Worm (Caenorhabditis elegans) whole organism, late embryonic: ENCODE results near the gene srh-216.
A peak's percentile ranks its signal among the peaks of the same experiment; 100 is the strongest.

Experiments used
- K09A11.1 ChIP-seq: sonication (generic microtip); optimal IDR thresholded peaks from 2 replicates; lab custom pipeline; 2017; ENCODE audit warnings: antibody characterized with exemption, mild to moderate bottlenecking, missing genetic modification characterization, missing compliant biosample characterization; ENCODE audit not compliant: insufficient read depth
- T23F11.4 ChIP-seq: fragments of 200-800 bp; sonication (Bioruptor generic); optimal IDR thresholded peaks from 2 replicates; lab custom pipeline; 2018; ENCODE audit warnings: mild to moderate bottlenecking, missing genetic modification characterization, missing compliant biosample characterization
- Y22D7AL.16 ChIP-seq: sonication (generic microtip); optimal IDR thresholded peaks from 2 replicates; lab custom pipeline; 2016; ENCODE audit warnings: missing genetic modification characterization, missing compliant biosample characterization
- ahr-1 ChIP-seq: sonication (generic microtip); optimal IDR thresholded peaks from 2 replicates; lab custom pipeline; 2016; ENCODE audit warnings: missing genetic modification characterization, missing compliant biosample characterization
- ceh-14 ChIP-seq: sonication (generic microtip); optimal IDR thresholded peaks from 2 replicates; lab custom pipeline; 2016; ENCODE audit warnings: missing genotype, missing genetic modification characterization, missing compliant biosample characterization
- ceh-18 ChIP-seq: sonication (generic microtip); optimal IDR thresholded peaks from 2 replicates; lab custom pipeline; 2016; ENCODE audit warnings: missing genetic modification characterization, missing compliant biosample characterization
- ceh-2 ChIP-seq: sonication (generic microtip); optimal IDR thresholded peaks from 2 replicates; lab custom pipeline; 2016; ENCODE audit warnings: missing genotype, missing genetic modification characterization, missing compliant biosample characterization
- ceh-24 ChIP-seq: sonication (generic microtip); optimal IDR thresholded peaks from 2 replicates; lab custom pipeline; 2016; ENCODE audit warnings: mild to moderate bottlenecking, missing genetic modification characterization, missing compliant biosample characterization
- ceh-31 ChIP-seq: sonication (generic microtip); optimal IDR thresholded peaks from 2 replicates; lab custom pipeline; 2016; ENCODE audit warnings: missing genetic modification characterization, missing compliant biosample characterization
- ceh-34 ChIP-seq: sonication (generic microtip); optimal IDR thresholded peaks from 2 replicates; lab custom pipeline; 2016; ENCODE audit warnings: mild to moderate bottlenecking, missing genetic modification characterization, missing compliant biosample characterization
- ceh-48 ChIP-seq: sonication (generic microtip); optimal IDR thresholded peaks from 2 replicates; lab custom pipeline; 2016; ENCODE audit warnings: missing genetic modification characterization, inconsistent platforms, missing compliant biosample characterization
- ceh-6 ChIP-seq: fragments of 200-800 bp; sonication (Bioruptor generic); optimal IDR thresholded peaks from 2 replicates; lab custom pipeline; 2018; ENCODE audit warnings: mild to moderate bottlenecking, missing genetic modification characterization, missing compliant biosample characterization
- ceh-9 ChIP-seq: sonication (generic microtip); optimal IDR thresholded peaks from 2 replicates; lab custom pipeline; 2016; ENCODE audit warnings: mild to moderate bottlenecking, missing genetic modification characterization, inconsistent platforms, missing compliant biosample characterization
- che-1 ChIP-seq: sonication (generic microtip); optimal IDR thresholded peaks from 2 replicates; lab custom pipeline; 2016; ENCODE audit warnings: mild to moderate bottlenecking, missing genetic modification characterization, missing compliant biosample characterization
- dmd-4 ChIP-seq: sonication (generic microtip); optimal IDR thresholded peaks from 2 replicates; lab custom pipeline; 2016; ENCODE audit warnings: borderline replicate concordance, missing genetic modification characterization, missing compliant biosample characterization
- dve-1 ChIP-seq: sonication (generic microtip); optimal IDR thresholded peaks from 2 replicates; lab custom pipeline; 2017; ENCODE audit warnings: antibody characterized with exemption, mild to moderate bottlenecking, missing genetic modification characterization, missing compliant biosample characterization
- elt-4 ChIP-seq: sonication (generic microtip); optimal IDR thresholded peaks from 2 replicates; lab custom pipeline; 2016; ENCODE audit warnings: missing genetic modification characterization, missing compliant biosample characterization
- ets-4 ChIP-seq: sonication (generic microtip); optimal IDR thresholded peaks from 2 replicates; lab custom pipeline; 2016; ENCODE audit warnings: missing genetic modification characterization, missing compliant biosample characterization
- fax-1 ChIP-seq: sonication (generic microtip); optimal IDR thresholded peaks from 2 replicates; lab custom pipeline; 2016; ENCODE audit warnings: missing genotype, missing genetic modification characterization, missing compliant biosample characterization
- fkh-10 ChIP-seq: fragments of 150-350 bp; optimal IDR thresholded peaks from 2 replicates; lab custom pipeline; 2014; ENCODE audit warnings: missing biosample characterization, missing genetic modification reagents, missing genetic modification characterization
- hlh-13 ChIP-seq: fragments of 200-800 bp; sonication (Bioruptor generic); optimal IDR thresholded peaks from 2 replicates; lab custom pipeline; 2018; ENCODE audit warnings: mild to moderate bottlenecking, missing genetic modification characterization, missing compliant biosample characterization
- hlh-30 ChIP-seq: sonication (generic microtip); optimal IDR thresholded peaks from 2 replicates; lab custom pipeline; 2017; ENCODE audit warnings: antibody characterized with exemption, missing genetic modification characterization, missing compliant biosample characterization; ENCODE audit not compliant: insufficient read depth
- lim-6 ChIP-seq: sonication (generic microtip); optimal IDR thresholded peaks from 2 replicates; lab custom pipeline; 2016; ENCODE audit warnings: missing genetic modification characterization, missing compliant biosample characterization
- lin-11 ChIP-seq: fragments of 200-800 bp; sonication (Bioruptor generic); optimal IDR thresholded peaks from 2 replicates; lab custom pipeline; 2018; ENCODE audit warnings: mild to moderate bottlenecking, missing genetic modification characterization, missing compliant biosample characterization
- npax-4 ChIP-seq: sonication (generic microtip); optimal IDR thresholded peaks from 2 replicates; lab custom pipeline; 2016; ENCODE audit warnings: missing genetic modification characterization, missing compliant biosample characterization
- odd-2 ChIP-seq: sonication (generic microtip); optimal IDR thresholded peaks from 2 replicates; lab custom pipeline; 2017; ENCODE audit warnings: antibody characterized with exemption, mild to moderate bottlenecking, missing genetic modification characterization, missing compliant biosample characterization
- pag-3 ChIP-seq: sonication (generic microtip); optimal IDR thresholded peaks from 2 replicates; lab custom pipeline; 2016; ENCODE audit warnings: missing compliant biosample characterization, missing genetic modification characterization, borderline replicate concordance
- pat-9 ChIP-seq: fragments of 200-800 bp; sonication (Bioruptor generic); optimal IDR thresholded peaks from 2 replicates; lab custom pipeline; 2018; ENCODE audit warnings: mild to moderate bottlenecking, missing genetic modification characterization, moderate library complexity, missing compliant biosample characterization
- pax-1 ChIP-seq: fragments of 150-350 bp; optimal IDR thresholded peaks from 2 replicates; lab custom pipeline; 2014; ENCODE audit warnings: missing biosample characterization, missing genetic modification characterization
- pha-4 ChIP-seq: fragments of 150-350 bp; optimal IDR thresholded peaks from 2 replicates; lab custom pipeline; 2018; ENCODE audit warnings: missing biosample characterization, missing genetic modification reagents, missing genetic modification characterization
- pqm-1 ChIP-seq: sonication (generic microtip); optimal IDR thresholded peaks from 2 replicates; lab custom pipeline; 2016; ENCODE audit warnings: missing genetic modification characterization, missing compliant biosample characterization
- ref-2 ChIP-seq: sonication (generic microtip); optimal IDR thresholded peaks from 2 replicates; lab custom pipeline; 2016; ENCODE audit warnings: missing genetic modification characterization, missing compliant biosample characterization
- rnt-1 ChIP-seq: sonication (generic microtip); optimal IDR thresholded peaks from 2 replicates; lab custom pipeline; 2016; ENCODE audit warnings: missing genetic modification characterization, missing compliant biosample characterization
- sox-2 ChIP-seq: fragments of 200-800 bp; sonication (Bioruptor generic); IDR thresholded peaks from 2 replicates; pipeline ENCODE4 v1.3.6; 2022; ENCODE audit warnings: missing genetic modification reagents, missing genetic modification characterization, missing compliant biosample characterization
- syd-9 ChIP-seq: sonication (generic microtip); optimal IDR thresholded peaks from 2 replicates; lab custom pipeline; 2016; ENCODE audit warnings: mild to moderate bottlenecking, missing genetic modification characterization, moderate library complexity, missing compliant biosample characterization
- tbx-2 ChIP-seq: sonication (generic microtip); optimal IDR thresholded peaks from 2 replicates; lab custom pipeline; 2016; ENCODE audit warnings: missing genetic modification characterization, missing compliant biosample characterization
- tbx-7 ChIP-seq: sonication (generic microtip); optimal IDR thresholded peaks from 2 replicates; lab custom pipeline; 2016; ENCODE audit warnings: missing genotype, missing genetic modification characterization, missing compliant biosample characterization
- unc-42 ChIP-seq: sonication (generic microtip); optimal IDR thresholded peaks from 2 replicates; lab custom pipeline; 2016; ENCODE audit warnings: missing genotype, missing genetic modification characterization, missing compliant biosample characterization
- unc-86 ChIP-seq: sonication (generic microtip); optimal IDR thresholded peaks from 2 replicates; lab custom pipeline; 2016; ENCODE audit warnings: missing genetic modification characterization, missing compliant biosample characterization
- zip-5 ChIP-seq: sonication (generic microtip); optimal IDR thresholded peaks from 2 replicates; lab custom pipeline; 2016; ENCODE audit warnings: missing genetic modification characterization, missing compliant biosample characterization

srh-216 gene

DNA sequence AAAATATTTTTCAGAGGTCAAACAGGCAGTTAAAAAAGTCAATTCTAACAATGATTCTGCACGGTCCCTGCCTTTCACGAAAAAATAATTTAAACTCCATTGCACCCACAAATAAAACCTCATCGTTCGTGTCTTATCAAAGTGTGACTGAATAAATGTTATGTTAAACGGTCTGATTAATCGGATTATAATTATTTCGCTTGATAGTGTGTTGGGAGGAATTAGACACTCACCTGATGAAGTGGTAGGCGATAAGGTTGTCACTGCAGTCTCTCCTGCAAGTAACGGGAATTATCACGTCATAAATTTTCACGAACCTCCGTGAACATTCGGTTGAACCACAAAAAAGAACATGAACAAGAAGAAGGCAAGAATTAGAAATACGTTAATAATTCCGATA is 12.9 kb upstream of the srh-216 start:
- TF ChIP-seq unc-86 (no peak), dmd-4 (tag; lab: Kevin White, UChicago) (no peak), K09A11.1 (tag; lab: Kevin White, UChicago) (no peak), elt-4 (tag; lab: Kevin White, UChicago) (no peak), ceh-14 (tag; lab: Kevin White, UChicago) (no peak), ref-2 (tag; lab: Kevin White, UChicago) (no peak), sox-2 (GFP tag; lab: Robert Waterston, UW) (no peak), tbx-7 (no peak), unc-42 (tag; lab: Kevin White, UChicago) (no peak), ceh-2 (no peak), rnt-1 (tag; lab: Kevin White, UChicago) (no peak), pag-3 (tag; lab: Kevin White, UChicago) (no peak), npax-4 (tag; lab: Kevin White, UChicago) (no peak), lim-6 (tag; lab: Kevin White, UChicago) (no peak), ceh-48 (tag; lab: Kevin White, UChicago) (no peak), tbx-2 (no peak), hlh-30 (tag; lab: Kevin White, UChicago) (no peak)

DNA sequence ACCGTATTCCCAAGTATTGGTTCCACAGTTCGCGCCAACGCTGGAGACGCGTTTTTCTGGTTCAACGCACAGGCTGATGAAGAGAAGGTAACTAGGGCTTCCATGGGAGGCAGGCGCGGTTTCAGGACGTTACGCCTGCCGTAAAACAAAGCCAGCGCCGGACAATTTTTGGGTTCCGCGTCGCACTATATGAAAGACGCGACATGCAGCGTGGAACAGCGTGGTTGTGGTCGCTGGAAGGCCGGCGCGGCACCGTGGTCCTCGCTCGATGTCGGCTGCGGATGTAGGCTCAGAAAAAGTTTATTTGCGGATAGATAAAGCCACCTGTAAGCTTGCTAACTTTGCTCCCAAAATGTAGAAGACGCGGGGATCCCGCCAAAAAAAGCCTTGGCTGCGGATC is 11.1 kb upstream of the srh-216 start:
- TF ChIP-seq ceh-34 (no peak), dve-1 (tag; lab: Kevin White, UChicago) (no peak), che-1 (tag; lab: Kevin White, UChicago) (no peak), pag-3 (tag; lab: Kevin White, UChicago) (no peak), syd-9 (tag; lab: Kevin White, UChicago) (no peak), ceh-6 (GFP tag; lab: Kevin White, UChicago) (no peak), npax-4 (tag; lab: Kevin White, UChicago) (no peak)

DNA sequence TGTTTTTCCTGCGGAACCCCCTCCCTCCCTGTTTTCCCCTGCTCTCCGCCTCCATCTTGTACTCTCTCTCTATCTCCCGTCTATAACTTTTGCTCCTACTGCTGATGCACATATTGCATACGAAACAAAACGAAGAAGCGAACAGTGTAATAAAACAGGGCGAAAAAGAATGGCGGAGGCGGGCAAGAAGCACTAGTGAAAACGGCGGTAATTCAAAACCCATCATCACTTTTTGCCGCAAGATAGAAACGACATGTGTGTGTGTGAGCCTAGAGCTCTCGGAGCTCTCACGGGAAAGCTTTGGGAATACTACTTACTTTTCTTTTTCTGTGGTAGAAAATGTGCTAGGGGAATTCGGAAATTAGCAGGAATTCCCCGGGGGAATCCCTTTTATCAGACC is 8.7 kb upstream of the srh-216 start:
- TF ChIP-seq tbx-2: no peak
- TF ChIP-seq ceh-24 (tag; lab: Kevin White, UChicago): no peak
- TF ChIP-seq ahr-1 (tag; lab: Kevin White, UChicago): no peak
- peak; percentile 56 for TF ChIP-seq ceh-34
- no peak for TF ChIP-seq elt-4 (tag; lab: Kevin White, UChicago)
- no peak for TF ChIP-seq fax-1 (tag; lab: Kevin White, UChicago)
- no peak for TF ChIP-seq ceh-31 (tag; lab: Kevin White, UChicago)
- no peak for TF ChIP-seq hlh-13 (GFP tag; lab: Kevin White, UChicago)
- TF ChIP-seq ceh-18 (tag; lab: Kevin White, UChicago): peak; percentile 7
- no peak for TF ChIP-seq npax-4 (tag; lab: Kevin White, UChicago)
- no peak for TF ChIP-seq K09A11.1 (tag; lab: Kevin White, UChicago)
- no peak for TF ChIP-seq ets-4 (tag; lab: Kevin White, UChicago)
- TF ChIP-seq odd-2 (tag; lab: Kevin White, UChicago): no peak
- TF ChIP-seq ceh-6 (GFP tag; lab: Kevin White, UChicago): no peak
- no peak for TF ChIP-seq hlh-30 (tag; lab: Kevin White, UChicago)
- no peak for TF ChIP-seq pat-9 (tag; lab: Kevin White, UChicago)
- TF ChIP-seq ceh-48 (tag; lab: Kevin White, UChicago): no peak

DNA sequence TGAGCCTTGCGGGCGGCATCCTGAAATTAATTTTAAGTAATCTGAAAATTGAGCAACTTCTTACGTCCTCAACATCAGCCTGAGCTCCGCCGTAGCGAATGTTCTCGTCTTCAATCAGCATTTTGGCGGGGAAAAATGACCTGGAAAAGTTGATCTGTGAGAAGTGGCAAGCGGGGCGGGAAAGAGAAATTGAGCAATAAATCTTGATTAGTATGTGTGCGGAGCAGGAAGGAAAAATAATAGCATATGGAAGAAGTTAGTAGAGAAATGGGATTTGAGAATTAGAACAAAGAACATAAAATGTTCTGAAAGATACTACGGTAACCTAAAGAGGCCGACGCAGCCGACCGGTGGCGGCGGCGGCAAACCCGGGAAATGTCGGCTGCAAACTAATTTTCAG is 7.6 kb upstream of the srh-216 start, which contains the start of gene tni-3:
tni-3 (minus strand) TSS at position 140 of the 400 bp plus-strand sequence.
- TF ChIP-seq ceh-9 (no peak), pax-1 (tag; lab: Kevin White, UChicago) (no peak), tbx-7 (no peak), T23F11.4 (no peak), zip-5 (tag; lab: Kevin White, UChicago) (no peak), lin-11 (tag; lab: Kevin White, UChicago) (no peak), pha-4 (tag; lab: Kevin White, UChicago) (no peak), pqm-1 (tag; lab: Kevin White, UChicago) (no peak), lim-6 (tag; lab: Kevin White, UChicago) (no peak), ceh-14 (tag; lab: Kevin White, UChicago) (no peak), Y22D7AL.16 (tag; lab: Kevin White, UChicago) (no peak), fkh-10 (GFP tag; lab: Kevin White, UChicago) (no peak)
